Fruit fly (Drosophila melanogaster) whole organism, wandering third instar larva: Measurements from ENCODE around the gene CG32085.

ENCODE experiments used
- CG32264 ChIP-seq: fragments of 200-800 bp; sonication (Bioruptor generic); optimal IDR thresholded peaks from 2 replicates; lab custom pipeline; 2016; ENCODE audit warnings: missing biosample characterization, missing genetic modification characterization
- CG9705 ChIP-seq: fragments of 200-800 bp; sonication (Bioruptor generic); optimal IDR thresholded peaks from 2 replicates; lab custom pipeline; 2018; ENCODE audit warnings: missing biosample characterization, mild to moderate bottlenecking, missing genetic modification characterization
- CrebA ChIP-seq: fragments of 200-800 bp; sonication (Bioruptor generic); optimal IDR thresholded peaks from 2 replicates; lab custom pipeline; 2016; ENCODE audit warnings: missing biosample characterization, mild to moderate bottlenecking, missing genetic modification characterization, borderline replicate concordance
- Dfd ChIP-seq: fragments of >200 bp; optimal IDR thresholded peaks from 2 replicates; lab custom pipeline; 2017; ENCODE audit warnings: missing biosample characterization, missing genetic modification characterization
- Dif ChIP-seq: fragments of 200-275, 200-300 bp; sonication (Bioruptor generic); optimal IDR thresholded peaks from 2 replicates; lab custom pipeline; 2018; ENCODE audit warnings: missing biosample characterization, missing genetic modification characterization; ENCODE audit not compliant: partially characterized antibody
- GATAd ChIP-seq: sonication (Bioruptor generic); optimal IDR thresholded peaks from 2 replicates; lab custom pipeline; 2016; ENCODE audit warnings: missing biosample characterization, missing genetic modification characterization
- HLH106 ChIP-seq: fragments of 200-800 bp; optimal IDR thresholded peaks from 3 replicates; lab custom pipeline; 2019; ENCODE audit warnings: missing biosample characterization, mild to moderate bottlenecking, missing genetic modification characterization, moderate library complexity
- Hnf4 ChIP-seq: fragments of 200-800 bp; sonication (Bioruptor generic); optimal IDR thresholded peaks from 2 replicates; lab custom pipeline; 2016; ENCODE audit warnings: missing biosample characterization, mild to moderate bottlenecking, missing genetic modification characterization
- Hr78 ChIP-seq: fragments of >200 bp; optimal IDR thresholded peaks from 2 replicates; lab custom pipeline; 2017; ENCODE audit warnings: missing biosample characterization, missing genetic modification characterization
- Jra ChIP-seq: sonication (Bioruptor generic); optimal IDR thresholded peaks from 2 replicates; lab custom pipeline; 2016; ENCODE audit warnings: missing biosample characterization, missing genetic modification characterization
- Mio ChIP-seq: sonication (Bioruptor generic); optimal IDR thresholded peaks from 2 replicates; lab custom pipeline; 2016; ENCODE audit warnings: missing biosample characterization, missing genetic modification characterization
- Myc ChIP-seq: fragments of >200 bp; optimal IDR thresholded peaks from 2 replicates; lab custom pipeline; 2017
- N ChIP-seq: fragments of >200 bp; optimal IDR thresholded peaks from 2 replicates; lab custom pipeline; 2018; ENCODE audit warnings: missing biosample characterization, missing external identifiers, missing genetic modification characterization
- OdsH ChIP-seq: fragments of 200-800 bp; sonication (Bioruptor generic); optimal IDR thresholded peaks from 2 replicates; lab custom pipeline; 2016; ENCODE audit warnings: missing biosample characterization, mild to moderate bottlenecking, missing genetic modification characterization
- Rel ChIP-seq, 2 experiments: fragments of 200-800 bp; sonication (Bioruptor generic) in 1 of 2; optimal IDR thresholded peaks; 2 replicates in 1 of 2; 3 replicates in 1 of 2; lab custom pipeline; 2016 to 2019; ENCODE audit warnings: mild to moderate bottlenecking in 2 of 2, missing biosample characterization in 2 of 2, missing genetic modification characterization in 2 of 2, moderate library complexity in 1 of 2
- Sp1 ChIP-seq: fragments of 200-800 bp; sonication (Bioruptor generic); optimal IDR thresholded peaks from 3 replicates; lab custom pipeline; 2019; ENCODE audit warnings: missing biosample characterization, mild to moderate bottlenecking, missing genetic modification characterization, moderate library complexity
- Vsx2 ChIP-seq: fragments of 200-300, 225-300 bp; sonication (Bioruptor generic); optimal IDR thresholded peaks from 2 replicates; lab custom pipeline; 2018; ENCODE audit warnings: missing biosample characterization, missing genetic modification characterization; ENCODE audit not compliant: partially characterized antibody
- brk ChIP-seq: fragments of 200-800 bp; sonication (Bioruptor generic); optimal IDR thresholded peaks from 2 replicates; lab custom pipeline; 2016; ENCODE audit warnings: missing biosample characterization, mild to moderate bottlenecking, missing genetic modification characterization
- dl ChIP-seq, 2 experiments: fragments of 175-275, 200-275 bp in 1 of 2; fragments of 200-275 bp in 1 of 2; sonication (Bioruptor generic); optimal IDR thresholded peaks; lab custom pipeline; 2018; ENCODE audit warnings: mild to moderate bottlenecking in 2 of 2, missing biosample characterization in 2 of 2, missing genetic modification characterization in 2 of 2, moderate library complexity in 2 of 2; ENCODE audit not compliant: partially characterized antibody in 2 of 2, insufficient read depth in 1 of 2
- dmrt93B ChIP-seq: fragments of 200-800 bp; sonication (Bioruptor generic); optimal IDR thresholded peaks from 2 replicates; lab custom pipeline; 2018; ENCODE audit warnings: missing biosample characterization, mild to moderate bottlenecking, missing genetic modification characterization
- dsf ChIP-seq: sonication (Bioruptor generic); optimal IDR thresholded peaks from 2 replicates; lab custom pipeline; 2016; ENCODE audit warnings: missing biosample characterization, missing genetic modification characterization, borderline replicate concordance
- ey ChIP-seq: fragments of 200-800 bp; sonication (Bioruptor generic); optimal IDR thresholded peaks from 2 replicates; lab custom pipeline; 2016; ENCODE audit warnings: missing biosample characterization, missing genetic modification characterization
- foxo ChIP-seq, 2 experiments: fragments of 200-800 bp; sonication (Bioruptor generic); optimal IDR thresholded peaks; 2 replicates in 1 of 2; 3 replicates in 1 of 2; lab custom pipeline; 2016 to 2017; ENCODE audit warnings: missing biosample characterization in 2 of 2, missing genetic modification characterization in 2 of 2
- fru ChIP-seq: fragments of 200-800 bp; sonication (Bioruptor generic); optimal IDR thresholded peaks from 3 replicates; lab custom pipeline; 2016; ENCODE audit warnings: missing biosample characterization, mild to moderate bottlenecking, missing genetic modification characterization
- h ChIP-seq: fragments of 200-800 bp; sonication (Bioruptor generic); optimal IDR thresholded peaks from 3 replicates; lab custom pipeline; 2016; ENCODE audit warnings: missing biosample characterization, mild to moderate bottlenecking, missing genetic modification characterization
- jim ChIP-seq: fragments of 175-275, 200-325 bp; sonication (Bioruptor generic); optimal IDR thresholded peaks from 2 replicates; lab custom pipeline; 2016; ENCODE audit warnings: missing biosample characterization, mild to moderate bottlenecking, missing genetic modification characterization
- lola ChIP-seq: fragments of >200 bp; optimal IDR thresholded peaks from 2 replicates; lab custom pipeline; 2017; ENCODE audit warnings: missing biosample characterization, missing genetic modification characterization
- pan ChIP-seq: fragments of >200 bp; optimal IDR thresholded peaks from 2 replicates; lab custom pipeline; 2017
- psq ChIP-seq: fragments of 200-800 bp; sonication (Bioruptor generic); optimal IDR thresholded peaks from 3 replicates; lab custom pipeline; 2017; ENCODE audit warnings: missing biosample characterization, mild to moderate bottlenecking, missing genetic modification characterization, moderate library complexity
- rgr ChIP-seq: fragments of 200-800 bp; sonication (Bioruptor generic); optimal IDR thresholded peaks from 3 replicates; lab custom pipeline; 2016; ENCODE audit warnings: missing biosample characterization, mild to moderate bottlenecking, missing genetic modification characterization
- sage ChIP-seq: fragments of 200-800 bp; sonication (Bioruptor generic); optimal IDR thresholded peaks from 2 replicates; lab custom pipeline; 2016; ENCODE audit warnings: missing biosample characterization, mild to moderate bottlenecking, missing genetic modification characterization
- tai ChIP-seq: sonication (Bioruptor generic); optimal IDR thresholded peaks from 2 replicates; lab custom pipeline; 2016; ENCODE audit warnings: missing biosample characterization, missing genetic modification characterization
- usp ChIP-seq: fragments of >200 bp; optimal IDR thresholded peaks from 2 replicates; lab custom pipeline; 2017; ENCODE audit warnings: missing biosample characterization, missing genetic modification characterization
- woc ChIP-seq: sonication (Bioruptor generic); optimal IDR thresholded peaks from 2 replicates; lab custom pipeline; 2016; ENCODE audit warnings: missing biosample characterization, mild to moderate bottlenecking, missing genetic modification characterization

CG32085 gene

dm6 chr3L:11624281-11624680 lies 55.9 kb downstream of the CG32085 start, which contains the start of gene Akr1B:
Akr1B (minus strand) TSS chr3L:11624381.
- TF ChIP-seq jim (GFP tag; lab: Kevin White, UChicago) (no peak), pan (no peak), Dif (no peak), Hr78 (GFP tag; lab: Kevin White, UChicago) (no peak), foxo (GFP tag; optimal IDR thresholded peaks at IDR 0.05; lab: Kevin White, UChicago) (no peak), tai (GFP tag; lab: Kevin White, UChicago) (no peak), CG9705 (GFP tag; lab: Kevin White, UChicago) (no peak), Rel (GFP tag; optimal IDR thresholded peaks at IDR 0.05; lab: Kevin White, UChicago) (no peak), Rel (tag; optimal IDR thresholded peaks at IDR 0.05; lab: Kevin White, UChicago) (no peak), psq (GFP tag; lab: Kevin White, UChicago) (no peak), N (GFP tag; lab: Kevin White, UChicago) (no peak), GATAd (GFP tag; lab: Kevin White, UChicago) (no peak), CG32264 (GFP tag; lab: Kevin White, UChicago) (no peak), Sp1 (GFP tag; lab: Kevin White, UChicago) (no peak), Jra (GFP tag; lab: Kevin White, UChicago) (no peak), Hnf4 (GFP tag; lab: Kevin White, UChicago) (no peak), dmrt93B (no peak), lola (GFP tag; lab: Kevin White, UChicago) (no peak)

DNA sequence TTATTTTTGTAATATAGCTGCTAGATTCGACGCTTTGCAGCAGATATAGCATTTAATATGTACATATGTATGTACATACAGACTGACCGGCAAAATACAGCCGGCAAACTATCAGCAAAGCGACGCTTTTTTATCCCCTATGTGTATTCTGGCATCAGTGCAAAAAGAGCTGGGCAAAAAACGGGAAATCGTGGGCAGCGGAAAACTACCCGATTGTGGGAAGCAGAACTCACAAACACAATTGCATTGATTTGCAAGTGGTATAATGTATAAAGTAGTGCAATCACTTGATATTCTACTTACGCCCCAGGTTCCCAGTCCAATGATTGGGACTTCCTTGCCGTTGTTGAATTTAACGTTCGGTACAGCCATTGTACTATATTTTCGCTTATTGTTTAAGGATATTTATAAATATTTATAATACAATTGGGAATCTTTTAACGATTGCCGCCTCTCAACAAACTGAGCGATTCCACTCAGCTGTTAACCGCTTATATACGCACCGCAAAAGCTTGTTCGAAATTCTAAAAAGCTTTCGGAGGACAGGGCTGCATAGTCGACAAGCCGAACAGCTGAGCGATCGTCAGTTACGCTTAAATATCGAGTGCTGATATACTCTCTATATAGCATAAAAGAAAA lies 56.8 kb downstream of the CG32085 start:
- TF ChIP-seq Jra (GFP tag; lab: Kevin White, UChicago) (no peak), Vsx2 (GFP tag; lab: Kevin White, UChicago) (no peak), usp (GFP tag; lab: Kevin White, UChicago) (no peak), rgr (peak; percentile 9), woc (GFP tag; lab: Kevin White, UChicago) (no peak), h (GFP tag; lab: Kevin White, UChicago) (peak; percentile 23), HLH106 (tag; lab: Kevin White, UChicago) (peak; percentile 9), Hnf4 (GFP tag; lab: Kevin White, UChicago) (peak; percentile 43), CG9705 (GFP tag; lab: Kevin White, UChicago) (no peak), Hr78 (GFP tag; lab: Kevin White, UChicago) (no peak), Rel (GFP tag; optimal IDR thresholded peaks at IDR 0.05; lab: Kevin White, UChicago) (no peak), Rel (tag; optimal IDR thresholded peaks at IDR 0.05; lab: Kevin White, UChicago) (peak; percentile 13), CG32264 (GFP tag; lab: Kevin White, UChicago) (no peak), jim (GFP tag; lab: Kevin White, UChicago) (no peak), ey (no peak), foxo (GFP tag; optimal IDR thresholded peaks at IDR 0.05; lab: Kevin White, UChicago) (no peak), Dfd (GFP tag; lab: Kevin White, UChicago) (no peak), Mio (GFP tag; lab: Kevin White, UChicago) (no peak), OdsH (GFP tag; lab: Kevin White, UChicago) (peak; percentile 22), psq (GFP tag; lab: Kevin White, UChicago) (peak; percentile 7), CrebA (no peak), dsf (GFP tag; lab: Kevin White, UChicago) (no peak), brk (GFP tag; lab: Kevin White, UChicago) (peak; percentile 56), Sp1 (GFP tag; lab: Kevin White, UChicago) (peak; percentile 20), GATAd (GFP tag; lab: Kevin White, UChicago) (no peak), lola (GFP tag; lab: Kevin White, UChicago) (no peak), pan (no peak), dl (GFP tag; optimal IDR thresholded peaks at IDR 0.05; lab: Kevin White, UChicago; ENCODE audit: insufficient read depth in 1 of 2, partially characterized antibody in 2 of 2) (no peak), fru (GFP tag; lab: Kevin White, UChicago) (no peak), sage (peak; percentile 69), Myc (lab: Kevin White, UChicago) (peak; percentile 6)

DNA sequence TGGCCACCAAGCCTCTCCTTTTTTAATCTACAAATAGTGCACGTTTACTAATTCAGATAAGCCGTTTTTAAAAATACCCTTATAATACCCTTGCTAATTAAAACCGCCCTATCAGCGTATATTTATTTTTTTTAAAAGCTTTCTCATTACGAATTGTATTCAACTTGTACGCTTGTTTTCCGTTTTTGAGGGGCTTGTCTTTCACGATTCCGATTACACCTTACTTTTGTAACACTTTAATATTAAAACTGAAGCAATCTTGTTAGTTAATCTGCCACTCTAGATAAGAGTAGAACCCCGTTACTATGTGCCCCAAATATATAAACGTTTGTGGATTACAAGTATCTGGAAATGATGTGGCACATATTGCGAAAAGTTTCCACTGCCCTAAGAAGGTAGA lies 57.4 kb downstream of the CG32085 start:
- TF ChIP-seq Hnf4 (GFP tag; lab: Kevin White, UChicago): no peak
- no peak for TF ChIP-seq dl (GFP tag; optimal IDR thresholded peaks at IDR 0.05; lab: Kevin White, UChicago; ENCODE audit: insufficient read depth in 1 of 2, partially characterized antibody in 2 of 2)
- no peak for TF ChIP-seq h (GFP tag; lab: Kevin White, UChicago)
- no peak for TF ChIP-seq GATAd (GFP tag; lab: Kevin White, UChicago)
- no peak for TF ChIP-seq jim (GFP tag; lab: Kevin White, UChicago)
- TF ChIP-seq HLH106 (tag; lab: Kevin White, UChicago): no peak
- no peak for TF ChIP-seq sage
- no peak for TF ChIP-seq fru (GFP tag; lab: Kevin White, UChicago)
